Worm (Caenorhabditis elegans) whole organism, L2 larva: ENCODE data around the gene ZC15.5.
"Not testable (repeated sequence)": the region's sequence is repeated elsewhere in the genome, so short reads cannot be mapped to it uniquely, and the experiment has no call there.

Experiments
- lin-11 ChIP-seq: fragments of 150-350 bp; sonication (generic microtip); optimal IDR thresholded peaks from 2 replicates; lab custom pipeline; 2014; ENCODE audit warnings: missing biosample characterization, missing genetic modification characterization, inconsistent platforms, mixed read lengths
- nhr-237 ChIP-seq: fragments of 150-350 bp; optimal IDR thresholded peaks from 2 replicates; lab custom pipeline; 2014; ENCODE audit warnings: missing biosample characterization, missing genetic modification characterization
- sma-9 ChIP-seq, 2 experiments: fragments of 150-350 bp in 1 of 2; sonication (generic microtip) in 1 of 2; optimal IDR thresholded peaks; 2 replicates each; lab custom pipeline; 2014 to 2016; ENCODE audit warnings: missing genetic modification characterization in 2 of 2, mild to moderate bottlenecking in 1 of 2, missing biosample characterization in 1 of 2, missing compliant biosample characterization in 1 of 2, missing genetic modification reagents in 1 of 2, moderate library complexity in 1 of 2
- unc-39 ChIP-seq: fragments of 150-350 bp; optimal IDR thresholded peaks from 2 replicates; lab custom pipeline; 2014; ENCODE audit warnings: missing biosample characterization, missing genetic modification characterization
- ztf-4 ChIP-seq: fragments of 150-350 bp; optimal IDR thresholded peaks from 2 replicates; lab custom pipeline; 2014; ENCODE audit warnings: missing biosample characterization, missing genetic modification characterization

- TF ChIP-seq sma-9 (GFP tag; optimal IDR thresholded peaks at IDR 0.05; lab: Kevin White, UChicago); sma-9 (tag; optimal IDR thresholded peaks at IDR 0.05; lab: Kevin White, UChicago); nhr-237 (tag; lab: Kevin White, UChicago); ztf-4 (tag; lab: Kevin White, UChicago); lin-11 (tag; lab: Kevin White, UChicago); unc-39 (tag; lab: Kevin White, UChicago): not testable (repeated sequence)
Observed at ce11 chrV:20303288-20303687, 5.5 kb downstream of the ZC15.5 start, which contains the start of gene ZC15.3.
